Worm (Caenorhabditis elegans) whole organism, young adult: ENCODE measurements around the gene rif-1.2.

Experiments
- B0261.1 ChIP-seq: sonication (generic microtip); optimal IDR thresholded peaks from 2 replicates; lab custom pipeline; 2016; ENCODE audit warnings: mild to moderate bottlenecking, missing genetic modification characterization, moderate library complexity, missing compliant biosample characterization
- C17E4.6 ChIP-seq: fragments of 200-800 bp; sonication (Bioruptor generic); IDR thresholded peaks from 2 replicates; pipeline ENCODE4 v1.3.6; 2022; ENCODE audit warnings: missing genetic modification reagents, missing genetic modification characterization, missing compliant biosample characterization
- F10E7.11 ChIP-seq: sonication (generic microtip); optimal IDR thresholded peaks from 2 replicates; lab custom pipeline; 2017; ENCODE audit warnings: mild to moderate bottlenecking, missing genetic modification characterization, moderate library complexity, missing compliant biosample characterization
- F55B11.4 ChIP-seq: sonication (generic microtip); optimal IDR thresholded peaks from 2 replicates; lab custom pipeline; 2016; ENCODE audit warnings: missing compliant biosample characterization, missing genetic modification characterization, borderline replicate concordance; ENCODE audit not compliant: insufficient read depth
- K11D2.4 ChIP-seq: fragments of 200-800 bp; sonication (Bioruptor generic); IDR thresholded peaks from 2 replicates; pipeline ENCODE4 v1.3.6; 2022; ENCODE audit warnings: missing genetic modification reagents, missing genetic modification characterization, missing compliant biosample characterization
- T07F8.4 ChIP-seq: sonication (generic microtip); optimal IDR thresholded peaks from 2 replicates; lab custom pipeline; 2016; ENCODE audit warnings: mild to moderate bottlenecking, missing genetic modification characterization, moderate library complexity, missing compliant biosample characterization
- Y53F4B.3 ChIP-seq: fragments of 200-800 bp; sonication (Bioruptor generic); IDR thresholded peaks from 2 replicates; pipeline ENCODE4 v1.3.6; 2022; ENCODE audit warnings: missing genetic modification reagents, missing genetic modification characterization, missing compliant biosample characterization
- Y56A3A.18 ChIP-seq: fragments of 200-800 bp; sonication (Bioruptor generic); IDR thresholded peaks from 2 replicates; pipeline ENCODE4 v1.3.6; 2022; ENCODE audit warnings: missing genetic modification reagents, missing genetic modification characterization, missing compliant biosample characterization
- Y79H2A.3 ChIP-seq: fragments of 200-800 bp; sonication (Bioruptor generic); conservative IDR thresholded peaks from 2 replicates; pipeline ENCODE4 v1.3.6; 2022; ENCODE audit warnings: missing genetic modification reagents, missing genetic modification characterization, missing compliant biosample characterization
- ZK185.1 ChIP-seq: sonication (generic microtip); optimal IDR thresholded peaks from 2 replicates; lab custom pipeline; 2016; ENCODE audit warnings: mild to moderate bottlenecking, missing genetic modification characterization, missing compliant biosample characterization; ENCODE audit not compliant: poor library complexity, severe bottlenecking
- akir-1 ChIP-seq: fragments of 200-800 bp; sonication (Bioruptor generic); optimal IDR thresholded peaks from 2 replicates; lab custom pipeline; 2018; ENCODE audit warnings: mild to moderate bottlenecking, missing genetic modification characterization, moderate library complexity, missing compliant biosample characterization
- atf-7 ChIP-seq: sonication (generic microtip); optimal IDR thresholded peaks from 2 replicates; lab custom pipeline; 2017; ENCODE audit warnings: mild to moderate bottlenecking, missing genetic modification characterization, missing compliant biosample characterization
- attf-5 ChIP-seq: fragments of 200-800 bp; sonication (Bioruptor generic); optimal IDR thresholded peaks from 2 replicates; lab custom pipeline; 2018; ENCODE audit warnings: mild to moderate bottlenecking, missing genetic modification characterization, missing compliant biosample characterization
- bed-2 ChIP-seq: fragments of 200-800 bp; sonication (Bioruptor generic); IDR thresholded peaks from 2 replicates; pipeline ENCODE4 v1.3.6; 2022; ENCODE audit warnings: missing genetic modification reagents, missing genetic modification characterization, missing compliant biosample characterization
- ceh-27 ChIP-seq: fragments of 200-800 bp; sonication (Bioruptor generic); optimal IDR thresholded peaks from 2 replicates; lab custom pipeline; 2018; ENCODE audit warnings: mild to moderate bottlenecking, missing genetic modification characterization, moderate library complexity, missing compliant biosample characterization
- ceh-91 ChIP-seq: fragments of 200-800 bp; sonication (Bioruptor generic); IDR thresholded peaks from 2 replicates; pipeline ENCODE4 v1.3.6; 2022; ENCODE audit warnings: missing genetic modification reagents, missing genetic modification characterization, missing compliant biosample characterization
- ekl-4 ChIP-seq: fragments of 200-800 bp; sonication (Bioruptor generic); IDR thresholded peaks from 2 replicates; pipeline ENCODE4 v1.3.6; 2022; ENCODE audit warnings: missing genetic modification reagents, missing genetic modification characterization, missing compliant biosample characterization
- ets-4 ChIP-seq: fragments of 200-800 bp; sonication (Bioruptor generic); optimal IDR thresholded peaks from 2 replicates; lab custom pipeline; 2018; ENCODE audit warnings: mild to moderate bottlenecking, missing genetic modification characterization, missing compliant biosample characterization
- fkh-3 ChIP-seq: sonication (generic microtip); optimal IDR thresholded peaks from 2 replicates; lab custom pipeline; 2016; ENCODE audit warnings: mild to moderate bottlenecking, missing genetic modification characterization, missing compliant biosample characterization
- hlh-12 ChIP-seq: sonication (generic microtip); optimal IDR thresholded peaks from 2 replicates; lab custom pipeline; 2016; ENCODE audit warnings: missing genetic modification characterization, missing compliant biosample characterization
- hlh-26 ChIP-seq: fragments of 200-800 bp; sonication (Bioruptor generic); conservative IDR thresholded peaks from 2 replicates; pipeline ENCODE4 v1.3.6; 2022; ENCODE audit warnings: missing genetic modification reagents, missing genetic modification characterization, missing compliant biosample characterization
- hsf-1 ChIP-seq: fragments of 200-800 bp; sonication (Bioruptor generic); IDR thresholded peaks from 2 replicates; pipeline ENCODE4 v1.3.6; 2022; ENCODE audit warnings: missing genetic modification reagents, missing genetic modification characterization, missing compliant biosample characterization
- lin-26 ChIP-seq: fragments of 200-800 bp; sonication (Bioruptor generic); IDR thresholded peaks from 2 replicates; pipeline ENCODE4 v1.3.6; 2022; ENCODE audit warnings: missing genetic modification reagents, missing genetic modification characterization, missing compliant biosample characterization
- lin-35 ChIP-seq, 3 experiments: fragments of 150-350 bp in 2 of 3; sonication (generic microtip) in 1 of 3; optimal IDR thresholded peaks; 2 replicates each; lab custom pipeline; 2014 to 2018; ENCODE audit warnings: missing biosample characterization in 3 of 3, missing genetic modification characterization in 3 of 3, missing genetic modification reagents in 3 of 3
- lir-1 ChIP-seq: fragments of 200-800 bp; sonication (Bioruptor generic); conservative IDR thresholded peaks from 2 replicates; pipeline ENCODE4 v1.3.6; 2022; ENCODE audit warnings: missing genetic modification reagents, missing genetic modification characterization, missing compliant biosample characterization
- madf-3 ChIP-seq: fragments of 200-800 bp; sonication (Bioruptor generic); IDR thresholded peaks from 2 replicates; pipeline ENCODE4 v1.3.6; 2022; ENCODE audit warnings: missing genetic modification reagents, missing genetic modification characterization, missing compliant biosample characterization
- mcd-1 ChIP-seq: fragments of 200-800 bp; sonication (Bioruptor generic); IDR thresholded peaks from 2 replicates; pipeline ENCODE4 v1.3.6; 2022; ENCODE audit warnings: missing genetic modification reagents, missing genetic modification characterization, missing compliant biosample characterization
- mel-28 ChIP-seq: sonication (generic microtip); optimal IDR thresholded peaks from 2 replicates; lab custom pipeline; 2016; ENCODE audit warnings: borderline replicate concordance, mild to moderate bottlenecking, missing genetic modification characterization, missing compliant biosample characterization
- nfya-1 ChIP-seq: sonication (generic microtip); optimal IDR thresholded peaks from 2 replicates; lab custom pipeline; 2017; ENCODE audit warnings: antibody characterized with exemption, missing compliant biosample characterization, missing genetic modification characterization, borderline replicate concordance; ENCODE audit not compliant: insufficient read depth
- pbrm-1 ChIP-seq: fragments of 200-800 bp; sonication (Bioruptor generic); IDR thresholded peaks from 2 replicates; pipeline ENCODE4 v1.3.6; 2022; ENCODE audit warnings: missing genetic modification reagents, missing genetic modification characterization, missing compliant biosample characterization
- repo-1 ChIP-seq: sonication (generic microtip); optimal IDR thresholded peaks from 2 replicates; lab custom pipeline; 2017; ENCODE audit warnings: mild to moderate bottlenecking, missing genetic modification characterization, missing compliant biosample characterization
- snpc-4 ChIP-seq, 5 experiments: fragments of 150-350 bp in 1 of 5; sonication (generic microtip) in 4 of 5; optimal IDR thresholded peaks; 2 replicates each; lab custom pipeline; 2014 to 2018; ENCODE audit warnings: missing genetic modification characterization in 5 of 5, missing biosample characterization in 3 of 5, antibody characterized with exemption in 2 of 5, mild to moderate bottlenecking in 2 of 5, missing compliant biosample characterization in 2 of 5, missing genotype in 2 of 5, moderate library complexity in 2 of 5, missing genetic modification reagents in 1 of 5
- tlf-1 ChIP-seq: fragments of 200-800 bp; sonication (Bioruptor generic); optimal IDR thresholded peaks from 2 replicates; lab custom pipeline; 2018; ENCODE audit warnings: mild to moderate bottlenecking, missing genetic modification characterization, missing compliant biosample characterization
- xnd-1 ChIP-seq: sonication (generic microtip); optimal IDR thresholded peaks from 2 replicates; lab custom pipeline; 2016; ENCODE audit warnings: missing genotype, missing genetic modification reagents, missing genetic modification characterization, missing compliant biosample characterization
- zfh-2 ChIP-seq: fragments of 200-800 bp; sonication (Bioruptor generic); conservative IDR thresholded peaks from 2 replicates; pipeline ENCODE4 v1.3.6; 2022; ENCODE audit warnings: missing genetic modification reagents, missing genetic modification characterization, missing compliant biosample characterization
- ztf-25 ChIP-seq: fragments of 200-800 bp; sonication (Bioruptor generic); IDR thresholded peaks from 2 replicates; pipeline ENCODE4 v1.3.6; 2022; ENCODE audit warnings: missing genetic modification reagents, missing genetic modification characterization, missing compliant biosample characterization
- ztf-26 ChIP-seq: sonication (generic microtip); optimal IDR thresholded peaks from 2 replicates; lab custom pipeline; 2017; ENCODE audit warnings: missing genetic modification characterization, missing compliant biosample characterization
- ztf-3 ChIP-seq: fragments of 200-800 bp; sonication (Bioruptor generic); optimal IDR thresholded peaks from 2 replicates; lab custom pipeline; 2018; ENCODE audit warnings: mild to moderate bottlenecking, missing genetic modification characterization, missing compliant biosample characterization

rif-1.2 gene

ce11 chrX:12371321-12371720 is at the start of gene rif-1.2:
TSS of gene rif-1.2 (minus strand) at chrX:12371421.
- no peak for TF ChIP-seq akir-1
- no peak for TF ChIP-seq C17E4.6
- TF ChIP-seq mel-28: no peak
- TF ChIP-seq Y53F4B.3 (GFP tag; lab: Robert Waterston, UW): no peak
- TF ChIP-seq K11D2.4: no peak
- TF ChIP-seq xnd-1 (tag; lab: Kevin White, UChicago): no peak
- no peak for TF ChIP-seq ets-4 (GFP tag; lab: Kevin White, UChicago)
- TF ChIP-seq bed-2 (GFP tag; lab: Robert Waterston, UW): no peak
- no peak for TF ChIP-seq snpc-4 (GFP tag; optimal IDR thresholded peaks at IDR 0.05; lab: Kevin White, UChicago)
- no peak for TF ChIP-seq snpc-4 (tag; optimal IDR thresholded peaks at IDR 0.05; lab: Kevin White, UChicago)
- TF ChIP-seq hsf-1 (GFP tag; lab: Robert Waterston, UW): no peak
- no peak for TF ChIP-seq attf-5 (GFP tag; lab: Kevin White, UChicago)
- no peak for TF ChIP-seq ceh-27 (GFP tag; lab: Kevin White, UChicago)
- TF ChIP-seq lin-35 (GFP tag; optimal IDR thresholded peaks at IDR 0.05; lab: Kevin White, UChicago): no peak
- TF ChIP-seq Y79H2A.3: no peak

ce11 chrX:12415832-12416231 is 44.6 kb upstream of the rif-1.2 start:
- TF ChIP-seq atf-7 (tag; lab: Kevin White, UChicago): no peak
- TF ChIP-seq Y56A3A.18 (GFP tag; lab: Robert Waterston, UW): no peak
- TF ChIP-seq ekl-4 (GFP tag; lab: Robert Waterston, UW): no peak
- no peak for TF ChIP-seq hsf-1 (GFP tag; lab: Robert Waterston, UW)
- no peak for TF ChIP-seq tlf-1 (GFP tag; lab: Kevin White, UChicago)
- no peak for TF ChIP-seq ztf-26 (tag; lab: Kevin White, UChicago)
- TF ChIP-seq mcd-1: no peak
- TF ChIP-seq repo-1: no peak
- no peak for TF ChIP-seq T07F8.4
- TF ChIP-seq hlh-26 (GFP tag; lab: Robert Waterston, UW): no peak
- TF ChIP-seq hlh-12: no peak
- no peak for TF ChIP-seq mel-28
- TF ChIP-seq F55B11.4 (tag; lab: Kevin White, UChicago): no peak

ce11 chrX:12413941-12414340 is 42.7 kb upstream of the rif-1.2 start, which contains the start of gene lin-2:
TSS of gene lin-2 (minus strand) at chrX:12414041.
- TF ChIP-seq lin-26 (GFP tag; lab: Robert Waterston, UW): no peak
- TF ChIP-seq F55B11.4 (tag; lab: Kevin White, UChicago): no peak
- TF ChIP-seq madf-3: no peak
- no peak for TF ChIP-seq ztf-25 (GFP tag; lab: Robert Waterston, UW)
- no peak for TF ChIP-seq pbrm-1 (GFP tag; lab: Robert Waterston, UW)
- no peak for TF ChIP-seq B0261.1
- TF ChIP-seq ZK185.1 (tag; lab: Kevin White, UChicago): no peak

- TF ChIP-seq Y56A3A.18 (GFP tag; lab: Robert Waterston, UW) (no peak), zfh-2 (peak; percentile 69)
- TF ChIP-seq, all 124 proteins: peak for 1
These were observed 36.1 kb upstream of the rif-1.2 start for ce11 chrX:12407297-12407696.

ce11 chrX:12406592-12406991 is 35.4 kb upstream of the rif-1.2 start:
- TF ChIP-seq lir-1 (GFP tag; lab: Robert Waterston, UW) (no peak), lin-26 (GFP tag; lab: Robert Waterston, UW) (no peak), nfya-1 (tag; lab: Kevin White, UChicago) (no peak), ceh-91 (GFP tag; lab: Robert Waterston, UW) (no peak), ztf-25 (GFP tag; lab: Robert Waterston, UW) (no peak), hlh-12 (no peak), ztf-3 (no peak), fkh-3 (tag; lab: Kevin White, UChicago) (no peak), F10E7.11 (tag; lab: Kevin White, UChicago) (no peak)
- TF ChIP-seq, all 124 proteins: peak for 0
